Fruit fly (Drosophila melanogaster): Measurements from ENCODE around the gene CG42779.
A peak's percentile ranks its signal among the peaks of the same experiment; 100 is the strongest.

Gene CG42779

dm6 chr3R:17079859-17080255 is 41.5 kb upstream of the CG42779 start, which contains the start of the genes Keap1 and kuk (continued):
- TF ChIP-seq wdn (GFP tag; IDR thresholded peaks at IDR 0.05) (no peak), CG13296 (GFP tag; optimal IDR thresholded peaks at IDR 0.05) (no peak), grau (tag; optimal IDR thresholded peaks at IDR 0.05) (peak; percentile 24), yki (optimal IDR thresholded peaks at IDR 0.05) (no peak), Opbp (GFP tag; IDR thresholded peaks at IDR 0.05; ENCODE audit: partially characterized antibody) (peak; percentile 71), CG12391 (tag; optimal IDR thresholded peaks at IDR 0.05) (peak; percentile 79), fd96Cb (tag; optimal IDR thresholded peaks at IDR 0.05) (no peak), wek (GFP tag; optimal IDR thresholded peaks at IDR 0.05) (no peak), HmgZ (tag; optimal IDR thresholded peaks at IDR 0.05) (peak; percentile 73), Aef1 (GFP tag; IDR thresholded peaks at IDR 0.05) (no peak), CG14050 (GFP tag; IDR thresholded peaks at IDR 0.05) (peak; percentile 25; the same call in 1 of the 3 replicates), CG10147 (GFP tag; optimal IDR thresholded peaks at IDR 0.05) (no peak), D (optimal IDR thresholded peaks at IDR 0.05) (no peak), D (GFP tag; optimal IDR thresholded peaks at IDR 0.05) (no peak), Elba2 (GFP tag; optimal IDR thresholded peaks at IDR 0.05) (no peak), nerfin-2 (GFP tag; IDR thresholded peaks at IDR 0.05; ENCODE audit: partially characterized antibody) (no peak), slbo (GFP tag; IDR thresholded peaks at IDR 0.05) (peak; percentile 72), H15 (GFP tag; IDR thresholded peaks at IDR 0.05) (no peak), Adf1 (GFP tag; IDR thresholded peaks at IDR 0.05) (no peak), CG32767 (GFP tag; IDR thresholded peaks at IDR 0.05) (no peak), odd (GFP tag; optimal IDR thresholded peaks at IDR 0.05) (no peak), CG17802 (tag; optimal IDR thresholded peaks at IDR 0.05) (peak; percentile 11), CG7372 (GFP tag; IDR thresholded peaks at IDR 0.05) (no peak), ewg (GFP tag; optimal IDR thresholded peaks at IDR 0.05) (peak; percentile 58), Gug (GFP tag; IDR thresholded peaks at IDR 0.05) (no peak; the same call in 2 of the 4 replicates), CG3163 (GFP tag; optimal IDR thresholded peaks at IDR 0.05) (peak; percentile 46), seq (GFP tag; IDR thresholded peaks at IDR 0.05) (0 out of 2 replicates have a peak, but pooled peaks have one; percentile 0), CG13775 (GFP tag; optimal IDR thresholded peaks at IDR 0.05) (peak; percentile 53), Myb (GFP tag; optimal IDR thresholded peaks at IDR 0.05) (peak; percentile 92), cas (GFP tag; IDR thresholded peaks at IDR 0.05) (peak; percentile 40; the same call in 1 of the 2 replicates), CG34376 (GFP tag; optimal IDR thresholded peaks at IDR 0.05) (no peak), CG4854 (GFP tag; optimal IDR thresholded peaks at IDR 0.05) (no peak), Asciz (GFP tag; optimal IDR thresholded peaks at IDR 0.05) (peak; percentile 48), ham (GFP tag; IDR thresholded peaks at IDR 0.05) (no peak), NK7.1 (GFP tag; optimal IDR thresholded peaks at IDR 0.05) (no peak), CG7963 (GFP tag; IDR thresholded peaks at IDR 0.05; ENCODE audit: partially characterized antibody) (no peak), Nf-YA (GFP tag; IDR thresholded peaks at IDR 0.05) (no peak), pan (optimal IDR thresholded peaks at IDR 0.05) (no peak), pan (GFP tag; optimal IDR thresholded peaks at IDR 0.05 in 1 of 2, IDR thresholded peaks at IDR 0.05 in 1 of 2) (no peak), CG17361 (GFP tag; IDR thresholded peaks at IDR 0.05) (no peak; the same call in 2 of the 3 replicates), Hr51 (GFP tag; optimal IDR thresholded peaks at IDR 0.05) (peak in 1 of 2 experiments; percentile 69), chn (GFP tag; optimal IDR thresholded peaks at IDR 0.05) (peak; percentile 50), CG9817 (tag; optimal IDR thresholded peaks at IDR 0.05) (peak; percentile 54), gro (GFP tag; optimal IDR thresholded peaks at IDR 0.05) (peak; percentile 60), z (GFP tag; IDR thresholded peaks at IDR 0.05) (no peak), CG5953 (GFP tag; IDR thresholded peaks at IDR 0.05) (no peak), BtbVII (GFP tag; optimal IDR thresholded peaks at IDR 0.05) (peak; percentile 22), exex (tag; optimal IDR thresholded peaks at IDR 0.05) (no peak), repo (GFP tag; optimal IDR thresholded peaks at IDR 0.05) (peak; percentile 27), CG32772 (GFP tag; IDR thresholded peaks at IDR 0.05) (peak; percentile 46; the same call in 1 of the 2 replicates), CG11085 (GFP tag; IDR thresholded peaks at IDR 0.05) (peak; percentile 53), CG6654 (GFP tag; optimal IDR thresholded peaks at IDR 0.05) (no peak)

All from whole organism, embryonic.